Fruit fly (Drosophila melanogaster) whole organism, embryonic: ENCODE measurements around the gene Chro.

Source experiments
- Aef1 ChIP-seq: fragments of 200-800 bp; sonication (Bioruptor generic); IDR thresholded peaks from 3 replicates; pipeline ENCODE4 v1.3.6; 2022; ENCODE audit warnings: missing biosample characterization, missing genetic modification characterization
- Asciz ChIP-seq: fragments of 200-800 bp; sonication (Bioruptor generic); optimal IDR thresholded peaks from 2 replicates; lab custom pipeline; 2017; ENCODE audit warnings: missing biosample characterization, mild to moderate bottlenecking, missing genetic modification characterization, missing genetic modification reagents
- Bteb2 ChIP-seq: fragments of 200-800 bp; sonication (Bioruptor generic); optimal IDR thresholded peaks from 2 replicates; lab custom pipeline; 2016; ENCODE audit warnings: missing biosample characterization, missing genetic modification characterization
- CG10267 ChIP-seq: fragments of 200-800 bp; sonication (Bioruptor generic); optimal IDR thresholded peaks from 2 replicates; lab custom pipeline; 2018; ENCODE audit warnings: missing biosample characterization, mild to moderate bottlenecking, missing genetic modification characterization, moderate library complexity
- CG10959 ChIP-seq: fragments of 200-800 bp; sonication (Bioruptor generic); IDR thresholded peaks from 2 replicates; pipeline ENCODE4 v1.3.6; 2022; ENCODE audit warnings: missing biosample characterization, missing genetic modification characterization
- CG11085 ChIP-seq: fragments of 200-800 bp; sonication (Bioruptor generic); IDR thresholded peaks from 2 replicates; pipeline ENCODE4 v1.3.6; 2022; ENCODE audit warnings: missing biosample characterization, missing genetic modification characterization
- CG12071 ChIP-seq: fragments of 200-800 bp; sonication (Bioruptor generic); optimal IDR thresholded peaks from 3 replicates; lab custom pipeline; 2018; ENCODE audit warnings: missing biosample characterization, mild to moderate bottlenecking, missing genetic modification characterization
- CG18262 ChIP-seq: fragments of 200-800 bp; optimal IDR thresholded peaks from 3 replicates; lab custom pipeline; 2019; ENCODE audit warnings: missing biosample characterization, mild to moderate bottlenecking, missing genetic modification characterization, moderate library complexity
- CG2116 ChIP-seq: fragments of 200-800 bp; sonication (Bioruptor generic); optimal IDR thresholded peaks from 3 replicates; lab custom pipeline; 2018; ENCODE audit warnings: missing biosample characterization, mild to moderate bottlenecking, missing genetic modification characterization
- CG2202 ChIP-seq: fragments of 200-800 bp; sonication (Bioruptor generic); optimal IDR thresholded peaks from 2 replicates; lab custom pipeline; 2018; ENCODE audit warnings: missing biosample characterization, mild to moderate bottlenecking, missing genetic modification characterization
- CG30020 ChIP-seq: fragments of 200-800 bp; optimal IDR thresholded peaks from 2 replicates; lab custom pipeline; 2019; ENCODE audit warnings: missing biosample characterization, mild to moderate bottlenecking, missing genetic modification characterization, moderate library complexity
- CG31441 ChIP-seq: fragments of 200-800 bp; sonication (Bioruptor generic); IDR thresholded peaks from 2 replicates; pipeline ENCODE4 v1.3.6; 2022; ENCODE audit warnings: missing biosample characterization, missing genetic modification characterization
- CG32767 ChIP-seq: fragments of 200-800 bp; sonication (Bioruptor generic); IDR thresholded peaks from 2 replicates; pipeline ENCODE4 v1.3.6; 2022; ENCODE audit warnings: missing biosample characterization, missing genetic modification characterization
- CG43689 ChIP-seq: fragments of 200-800 bp; sonication (Bioruptor generic); IDR thresholded peaks from 2 replicates; pipeline ENCODE4 v1.3.6; 2022; ENCODE audit warnings: missing biosample characterization, missing genetic modification characterization
- CG4730 ChIP-seq: fragments of 200-800 bp; sonication (Bioruptor generic); IDR thresholded peaks from 2 replicates; pipeline ENCODE4 v1.3.6; 2022; ENCODE audit warnings: missing biosample characterization, missing genetic modification characterization
- CG5953 ChIP-seq: fragments of 200-800 bp; sonication (Bioruptor generic); IDR thresholded peaks from 2 replicates; pipeline ENCODE4 v1.3.6; 2022; ENCODE audit warnings: missing biosample characterization, missing genetic modification characterization
- CG7556 ChIP-seq: fragments of 200-800 bp; sonication (Bioruptor generic); optimal IDR thresholded peaks from 2 replicates; lab custom pipeline; 2017; ENCODE audit warnings: missing biosample characterization, mild to moderate bottlenecking, missing genetic modification characterization
- CG7987 ChIP-seq: fragments of 200-800 bp; sonication (Bioruptor generic); optimal IDR thresholded peaks from 2 replicates; lab custom pipeline; 2018; ENCODE audit warnings: missing biosample characterization, mild to moderate bottlenecking, missing genetic modification characterization, moderate library complexity
- CG9215 ChIP-seq: fragments of 200-800 bp; sonication (Bioruptor generic); IDR thresholded peaks from 2 replicates; pipeline ENCODE4 v1.3.6; 2022; ENCODE audit warnings: missing biosample characterization, missing genetic modification characterization
- CG9797 ChIP-seq: fragments of 200-800 bp; sonication (Bioruptor generic); optimal IDR thresholded peaks from 3 replicates; lab custom pipeline; 2018; ENCODE audit warnings: missing biosample characterization, mild to moderate bottlenecking, missing genetic modification characterization
- CoRest ChIP-seq: fragments of 200-800 bp; sonication (Bioruptor generic); optimal IDR thresholded peaks from 3 replicates; lab custom pipeline; 2018; ENCODE audit warnings: missing biosample characterization, mild to moderate bottlenecking, missing genetic modification characterization, moderate library complexity
- CrebB ChIP-seq: fragments of 200-800 bp; sonication (Bioruptor generic); optimal IDR thresholded peaks from 3 replicates; lab custom pipeline; 2018; ENCODE audit warnings: missing biosample characterization, mild to moderate bottlenecking, missing genetic modification characterization
- Dfd ChIP-seq, 2 experiments: fragments of >200 bp; optimal IDR thresholded peaks; 2 replicates each; lab custom pipeline; 2017; ENCODE audit warnings: missing biosample characterization in 2 of 2, missing genetic modification characterization in 2 of 2
- Dp ChIP-seq: fragments of 200-800 bp; sonication (Bioruptor generic); optimal IDR thresholded peaks from 2 replicates; lab custom pipeline; 2018; ENCODE audit warnings: missing biosample characterization, mild to moderate bottlenecking, missing genetic modification characterization, moderate library complexity
- Fer2 ChIP-seq: fragments of 200-800 bp; sonication (Bioruptor generic); optimal IDR thresholded peaks from 2 replicates; lab custom pipeline; 2018; ENCODE audit warnings: missing biosample characterization, mild to moderate bottlenecking, missing genetic modification characterization, moderate library complexity
- MBD-R2 ChIP-seq: fragments of 200-800 bp; sonication (Bioruptor generic); IDR thresholded peaks from 2 replicates; pipeline ENCODE4 v1.3.6; 2022; ENCODE audit warnings: missing biosample characterization, missing genetic modification characterization
- Med ChIP-seq: fragments of 200-800 bp; sonication (Bioruptor generic); peaks from one replicate; lab custom pipeline; 2016; ENCODE audit warnings: missing biosample characterization, missing genetic modification characterization, mild to moderate bottlenecking, inconsistent platforms, moderate library complexity
- Meics ChIP-seq: fragments of 200-800 bp; sonication (Bioruptor generic); optimal IDR thresholded peaks from 2 replicates; lab custom pipeline; 2017; ENCODE audit warnings: missing biosample characterization, mild to moderate bottlenecking, missing genetic modification characterization
- Oaz ChIP-seq: fragments of 200-800 bp; sonication (Bioruptor generic); IDR thresholded peaks from 2 replicates; pipeline ENCODE4 v1.3.6; 2022; ENCODE audit warnings: missing biosample characterization, missing genetic modification characterization
- Six4 ChIP-seq: fragments of 200-800 bp; sonication (Bioruptor generic); optimal IDR thresholded peaks from 2 replicates; lab custom pipeline; 2016; ENCODE audit warnings: missing biosample characterization, missing genetic modification characterization
- Taf1 ChIP-seq: fragments of 200-800 bp; sonication (Bioruptor generic); IDR thresholded peaks from 2 replicates; pipeline ENCODE4 v1.3.6; 2022; ENCODE audit warnings: missing biosample characterization, missing genetic modification characterization
- ap ChIP-seq: fragments of 200-800 bp; sonication (Bioruptor generic); IDR thresholded peaks from 2 replicates; pipeline ENCODE4 v1.3.6; 2022; ENCODE audit warnings: missing biosample characterization, missing genetic modification characterization
- cad ChIP-seq: fragments of >200 bp; optimal IDR thresholded peaks from 2 replicates; lab custom pipeline; 2017; ENCODE audit warnings: missing biosample characterization, missing genetic modification characterization
- dan ChIP-seq: fragments of 200-800 bp; sonication (Bioruptor generic); IDR thresholded peaks from 2 replicates; pipeline ENCODE4 v1.3.6; 2022; ENCODE audit warnings: missing biosample characterization, missing genetic modification characterization
- dimm ChIP-seq: fragments of 200-800 bp; sonication (Bioruptor generic); IDR thresholded peaks from 2 replicates; pipeline ENCODE4 v1.3.6; 2022; ENCODE audit warnings: missing biosample characterization, missing genetic modification characterization
- ems ChIP-seq: fragments of 200-800 bp; sonication (Bioruptor generic); optimal IDR thresholded peaks from 3 replicates; lab custom pipeline; 2016; ENCODE audit warnings: missing biosample characterization, missing genetic modification characterization
- fd64A ChIP-seq: fragments of 200-800 bp; sonication (Bioruptor generic); optimal IDR thresholded peaks from 3 replicates; lab custom pipeline; 2018; ENCODE audit warnings: missing biosample characterization, mild to moderate bottlenecking, missing genetic modification characterization
- fd96Cb ChIP-seq: fragments of 200-800 bp; sonication (Bioruptor generic); optimal IDR thresholded peaks from 2 replicates; lab custom pipeline; 2018; ENCODE audit warnings: missing biosample characterization, mild to moderate bottlenecking, missing genetic modification characterization, moderate library complexity
- fu2 ChIP-seq: fragments of 200-800 bp; sonication (Bioruptor generic); optimal IDR thresholded peaks from 2 replicates; lab custom pipeline; 2016; ENCODE audit warnings: missing biosample characterization, missing genetic modification characterization
- gfzf ChIP-seq: fragments of 200-800 bp; sonication (Bioruptor generic); optimal IDR thresholded peaks from 2 replicates; lab custom pipeline; 2016; ENCODE audit warnings: missing biosample characterization, mild to moderate bottlenecking, missing genetic modification characterization, moderate library complexity
- gsb ChIP-seq: fragments of 200-800 bp; sonication (Bioruptor generic); IDR thresholded peaks from 2 replicates; pipeline ENCODE4 v1.3.6; 2022; ENCODE audit warnings: missing biosample characterization, missing genetic modification characterization
- h ChIP-seq: fragments of >200 bp; optimal IDR thresholded peaks from 2 replicates; lab custom pipeline; 2017
- lilli ChIP-seq: fragments of 200-800 bp; sonication (Bioruptor generic); optimal IDR thresholded peaks from 3 replicates; lab custom pipeline; 2016; ENCODE audit warnings: missing biosample characterization, missing genetic modification characterization
- maf-S ChIP-seq: fragments of 200-800 bp; sonication (Bioruptor generic); optimal IDR thresholded peaks from 2 replicates; lab custom pipeline; 2016; ENCODE audit warnings: missing biosample characterization, missing genetic modification characterization
- mirr ChIP-seq: fragments of 200-800 bp; sonication (Bioruptor generic); optimal IDR thresholded peaks from 3 replicates; lab custom pipeline; 2018; ENCODE audit warnings: missing biosample characterization, mild to moderate bottlenecking, missing genetic modification characterization
- prd ChIP-seq, 3 experiments: fragments of >200 bp in 2 of 3; fragments of 200-800 bp in 1 of 3; sonication (Bioruptor generic) in 1 of 3; optimal IDR thresholded peaks in 2 of 3; IDR thresholded peaks in 1 of 3; 2 replicates in 2 of 3; 3 replicates in 1 of 3; pipeline versions ENCODE4 v1.3.6 to Lab custom; 2017 to 2022; ENCODE audit warnings: missing biosample characterization in 1 of 3, missing genetic modification characterization in 1 of 3
- repo ChIP-seq: fragments of 200-800 bp; sonication (Bioruptor generic); optimal IDR thresholded peaks from 2 replicates; lab custom pipeline; 2016; ENCODE audit warnings: missing biosample characterization, missing genetic modification characterization
- schlank ChIP-seq: fragments of 200-800 bp; sonication (Bioruptor generic); optimal IDR thresholded peaks from 2 replicates; lab custom pipeline; 2018; ENCODE audit warnings: missing biosample characterization, mild to moderate bottlenecking, missing genetic modification characterization
- tgo ChIP-seq: fragments of 200-800 bp; sonication (Bioruptor generic); IDR thresholded peaks from 3 replicates; pipeline ENCODE4 v1.3.6; 2022; ENCODE audit warnings: missing biosample characterization, missing genetic modification characterization
- unc-4 ChIP-seq: fragments of 200-800 bp; sonication (Bioruptor generic); IDR thresholded peaks from 2 replicates; pipeline ENCODE4 v1.3.6; 2022; ENCODE audit warnings: missing biosample characterization, missing genetic modification characterization; ENCODE audit not compliant: partially characterized antibody
- unpg ChIP-seq: fragments of 200-800 bp; sonication (Bioruptor generic); optimal IDR thresholded peaks from 3 replicates; lab custom pipeline; 2018; ENCODE audit warnings: missing biosample characterization, mild to moderate bottlenecking, missing genetic modification characterization, moderate library complexity
- zen ChIP-seq: fragments of 200-800 bp; sonication (Bioruptor generic); optimal IDR thresholded peaks from 3 replicates; lab custom pipeline; 2018; ENCODE audit warnings: missing biosample characterization, mild to moderate bottlenecking, missing genetic modification characterization, moderate library complexity

The Chro gene

DNA sequence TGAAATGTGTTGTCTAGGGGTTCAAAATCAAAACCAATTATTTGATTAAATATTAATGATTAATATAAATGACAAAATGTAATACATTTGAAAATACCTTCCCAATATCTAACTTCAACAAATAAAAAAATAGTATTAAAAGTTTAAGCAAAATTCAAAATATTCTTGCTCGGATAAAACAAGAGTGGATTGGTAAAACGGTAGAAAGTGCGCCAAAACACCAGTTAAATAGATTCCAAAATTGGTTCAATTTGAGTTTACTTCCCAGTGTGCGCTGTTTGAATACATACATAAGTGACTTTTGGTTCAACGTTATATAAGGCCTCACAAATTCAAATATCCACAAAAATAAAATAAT is 13.7 kb downstream of the Chro start (continued):
- TF ChIP-seq tgo (GFP tag; lab: Robert Waterston, UW) = peak; percentile 70; the same call in 2 of the 3 replicates
- TF ChIP-seq Meics (GFP tag; lab: Kevin White, UChicago) = peak; percentile 70
- no peak for TF ChIP-seq mirr (GFP tag; lab: Kevin White, UChicago)
- TF ChIP-seq CG31441 (GFP tag; lab: Robert Waterston, UW) = peak; percentile 85
- no peak for TF ChIP-seq Taf1 (GFP tag; lab: Robert Waterston, UW)
- peak; percentile 40 for TF ChIP-seq CG12071 (GFP tag; lab: Kevin White, UChicago)
- TF ChIP-seq CG18262 (tag; lab: Kevin White, UChicago) = peak; percentile 81
- TF ChIP-seq CG9215 (GFP tag; lab: Robert Waterston, UW) = peak; percentile 42; the same call in 1 of the 2 replicates
- TF ChIP-seq repo = no peak
- no peak for TF ChIP-seq schlank (tag; lab: Kevin White, UChicago)
- peak; percentile 81 for TF ChIP-seq CG7556 (GFP tag; lab: Kevin White, UChicago)
- no peak for TF ChIP-seq Dp (GFP tag; lab: Kevin White, UChicago)
- peak; percentile 78 for TF ChIP-seq unpg (GFP tag; lab: Kevin White, UChicago)
- TF ChIP-seq CG5953 (GFP tag; lab: Robert Waterston, UW) = peak; percentile 39; the same call in 1 of the 2 replicates
- TF ChIP-seq fu2 = no peak
- TF ChIP-seq dan (GFP tag; lab: Robert Waterston, UW) = no peak
- no peak for TF ChIP-seq maf-S (GFP tag; lab: Kevin White, UChicago)
- TF ChIP-seq Asciz = peak; percentile 68
- no peak for TF ChIP-seq Dfd (GFP tag; optimal IDR thresholded peaks at IDR 0.05; lab: Kevin White, UChicago)
- no peak for TF ChIP-seq gsb (GFP tag; lab: Robert Waterston, UW)
- no peak for TF ChIP-seq h (lab: Kevin White, UChicago)
- TF ChIP-seq ems = peak; percentile 9
- no peak for TF ChIP-seq dimm (GFP tag; lab: Robert Waterston, UW)
- TF ChIP-seq CG2202 (tag; lab: Kevin White, UChicago) = no peak
- no peak for TF ChIP-seq CG10267 (tag; lab: Kevin White, UChicago)
- TF ChIP-seq Aef1 = peak; percentile 41; the same call in 2 of the 3 replicates
- TF ChIP-seq MBD-R2 = no peak
- peak; percentile 22 for TF ChIP-seq CG30020 (tag; lab: Kevin White, UChicago)
- TF ChIP-seq prd (optimal IDR thresholded peaks at IDR 0.05; lab: Kevin White, UChicago) = no peak
- peak; percentile 57; the same call in 2 of the 3 replicates for TF ChIP-seq prd (GFP tag; IDR thresholded peaks at IDR 0.05; lab: Robert Waterston, UW)
- TF ChIP-seq fd96Cb (tag; lab: Kevin White, UChicago) = peak; percentile 54
- peak; percentile 52; the same call in 1 of the 2 replicates for TF ChIP-seq CG4730
- TF ChIP-seq Oaz (GFP tag; lab: Robert Waterston, UW) = peak; percentile 67
- TF ChIP-seq Med (GFP tag; lab: Kevin White, UChicago) = peak; percentile 56
- no peak for TF ChIP-seq CG9797
- no peak for TF ChIP-seq unc-4 (GFP tag; lab: Robert Waterston, UW)
- no peak for TF ChIP-seq fd64A (GFP tag; lab: Kevin White, UChicago)
- 0 out of 2 replicates have a peak, but pooled peaks have one; percentile 14 for TF ChIP-seq CG11085 (GFP tag; lab: Robert Waterston, UW)
- peak; percentile 28 for TF ChIP-seq CG2116 (GFP tag; lab: Kevin White, UChicago)
- no peak for TF ChIP-seq CrebB (tag; lab: Kevin White, UChicago)
- TF ChIP-seq Bteb2 (GFP tag; lab: Kevin White, UChicago) = peak; percentile 17
- TF ChIP-seq CG7987 (GFP tag; lab: Kevin White, UChicago) = no peak
- TF ChIP-seq lilli (GFP tag; lab: Kevin White, UChicago) = peak; percentile 71
- no peak for TF ChIP-seq cad (GFP tag; lab: Kevin White, UChicago)
- peak; percentile 86 for TF ChIP-seq CoRest
- peak; percentile 75 for TF ChIP-seq CG32767
- TF ChIP-seq Fer2 (tag; lab: Kevin White, UChicago) = peak; percentile 5
- TF ChIP-seq CG43689 = no peak
- peak; percentile 26 for TF ChIP-seq Six4
- TF ChIP-seq gfzf (GFP tag; lab: Kevin White, UChicago) = no peak
- TF ChIP-seq zen = peak; percentile 3
- no peak for TF ChIP-seq CG10959
- peak; percentile 65 for TF ChIP-seq ap (GFP tag; lab: Robert Waterston, UW)
